Worm (Caenorhabditis elegans): ENCODE data around the gene C32D5.7.

Gene C32D5.7

DNA sequence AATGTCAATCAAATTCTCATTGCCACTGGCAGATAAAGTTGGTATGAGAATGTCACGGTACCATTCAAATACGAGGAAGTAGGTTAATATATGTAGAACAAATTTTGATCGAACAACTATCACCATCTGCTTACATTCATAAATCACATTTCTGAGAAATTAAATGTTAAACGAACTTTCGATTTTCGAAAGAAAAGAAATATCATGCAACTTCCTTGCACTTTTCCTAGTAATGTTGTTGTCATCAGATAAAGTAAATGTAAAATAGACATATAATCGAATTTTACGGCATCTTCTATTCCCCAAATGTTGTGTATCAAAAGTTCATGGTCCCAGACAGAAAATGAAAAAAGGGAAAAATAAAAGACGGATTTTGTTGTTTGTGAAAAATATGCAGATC, 28.4 kb downstream of the C32D5.7 start:
- TF ChIP-seq dao-5 (tag; optimal IDR thresholded peaks at IDR 0.05) (no peak), W03F9.2 (tag; optimal IDR thresholded peaks at IDR 0.05) (no peak), him-1 (tag; optimal IDR thresholded peaks at IDR 0.05) (no peak)

ce11 chrII:6309198-6309597, 30.6 kb downstream of the C32D5.7 start, which contains the start of gene glb-10:
Gene glb-10, minus strand, starts transcription at chrII:6309298.
- TF ChIP-seq him-1 (tag; optimal IDR thresholded peaks at IDR 0.05) (no peak), dao-5 (tag; optimal IDR thresholded peaks at IDR 0.05) (no peak), W03F9.2 (tag; optimal IDR thresholded peaks at IDR 0.05) (no peak)

ce11 chrII:6306125-6306524, 33.7 kb downstream of the C32D5.7 start, which contains the start of gene C29F5.8:
Gene C29F5.8, plus strand, starts transcription at chrII:6306425.
- TF ChIP-seq W03F9.2 (tag; optimal IDR thresholded peaks at IDR 0.05): no peak

- TF ChIP-seq W03F9.2 (tag; optimal IDR thresholded peaks at IDR 0.05): no peak
- TF ChIP-seq him-1 (tag; optimal IDR thresholded peaks at IDR 0.05): no peak
- no peak for TF ChIP-seq dao-5 (tag; optimal IDR thresholded peaks at IDR 0.05)
These were observed 36.6 kb downstream of the C32D5.7 start, which contains the start of gene C29F5.1 for ce11 chrII:6303209-6303740. Gene C29F5.1, plus strand, starts transcription at chrII:6303525.

ce11 chrII:6294261-6294660, 45.6 kb downstream of the C32D5.7 start, which contains the start of gene mps-1:
Gene mps-1, minus strand, starts transcription at chrII:6294361.
- TF ChIP-seq him-1 (tag; optimal IDR thresholded peaks at IDR 0.05) (no peak), dao-5 (tag; optimal IDR thresholded peaks at IDR 0.05) (no peak), W03F9.2 (tag; optimal IDR thresholded peaks at IDR 0.05) (no peak)

DNA sequence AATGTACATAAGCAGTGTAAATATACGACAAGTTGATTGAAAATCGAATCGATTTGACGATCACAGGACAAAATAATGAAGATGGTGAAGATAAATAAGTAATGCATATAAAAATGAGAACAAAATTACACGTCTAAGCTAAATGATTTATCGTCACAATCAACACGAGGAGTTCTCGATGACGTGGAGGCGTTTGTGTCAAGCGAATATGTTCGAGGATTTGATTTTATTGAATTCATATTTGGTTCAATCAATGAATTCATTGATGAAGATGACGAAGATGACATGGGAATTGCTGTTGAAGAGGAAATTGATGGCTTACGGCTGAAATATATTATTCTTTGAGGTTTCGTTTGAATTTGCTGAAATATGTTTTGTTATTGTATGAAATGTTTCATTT, 47.3 kb downstream of the C32D5.7 start, which contains the start of gene nyn-3:
nyn-3 (minus strand) TSS at position 101 of the 400 bp plus-strand sequence.
- TF ChIP-seq dao-5 (tag; optimal IDR thresholded peaks at IDR 0.05): no peak
- no peak for TF ChIP-seq W03F9.2 (tag; optimal IDR thresholded peaks at IDR 0.05)
- no peak for TF ChIP-seq him-1 (tag; optimal IDR thresholded peaks at IDR 0.05)

DNA sequence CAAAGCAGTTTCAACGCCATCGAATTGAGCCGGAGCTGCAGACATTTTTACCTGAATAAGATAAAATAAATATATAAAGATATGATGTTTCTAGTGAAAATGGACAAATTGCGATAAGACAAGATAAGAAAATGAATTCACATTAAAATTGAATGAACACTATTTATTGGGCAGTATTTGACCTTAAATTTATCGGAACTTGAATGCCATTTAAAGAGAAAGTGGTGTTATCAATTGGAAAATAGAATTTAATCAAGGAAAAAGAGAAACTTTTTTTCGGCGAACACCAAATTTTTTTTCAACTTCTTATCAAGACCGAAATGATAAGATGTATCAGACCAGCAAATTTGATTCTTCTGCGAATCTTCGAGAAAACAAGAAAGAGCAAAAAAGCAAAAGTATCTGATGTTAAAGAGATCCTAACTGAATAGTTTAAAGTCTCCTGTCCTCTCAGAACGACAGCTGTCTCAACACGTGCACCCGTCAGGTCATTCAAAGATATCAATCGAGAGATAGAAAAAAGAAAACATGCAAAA, 49.7 kb downstream of the C32D5.7 start, which contains the start of gene upb-1:
upb-1 (minus strand) TSS at position 51 of the 536 bp plus-strand sequence.
- TF ChIP-seq W03F9.2 (tag; optimal IDR thresholded peaks at IDR 0.05) (no peak), him-1 (tag; optimal IDR thresholded peaks at IDR 0.05) (no peak), dao-5 (tag; optimal IDR thresholded peaks at IDR 0.05) (no peak)

ce11 chrII:6288104-6288503, 51.7 kb downstream of the C32D5.7 start:
- no peak for TF ChIP-seq W03F9.2 (tag; optimal IDR thresholded peaks at IDR 0.05)
- no peak for TF ChIP-seq dao-5 (tag; optimal IDR thresholded peaks at IDR 0.05)

DNA sequence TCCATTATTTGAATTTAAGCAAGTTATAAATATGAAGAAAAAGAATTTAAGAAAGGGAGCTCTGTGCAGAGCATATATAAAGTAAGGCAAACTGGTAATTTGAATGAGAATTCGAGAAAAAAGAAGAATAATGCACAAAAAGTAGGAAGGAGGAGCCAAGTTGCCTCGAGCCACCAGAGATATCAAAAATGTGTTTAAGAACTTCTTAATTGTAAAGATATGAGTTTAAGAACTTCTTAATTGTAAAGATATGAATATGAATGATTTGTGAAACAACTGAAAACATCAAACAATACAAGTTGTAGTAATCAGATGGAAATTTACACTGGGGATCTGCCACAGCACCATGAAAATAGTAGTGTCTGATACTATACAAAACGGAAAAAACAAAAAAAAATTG, 53.0 kb downstream of the C32D5.7 start, which contains the start of gene F13H8.6:
F13H8.6 (minus strand) TSS at position 101 of the 400 bp plus-strand sequence.
- TF ChIP-seq him-1 (tag; optimal IDR thresholded peaks at IDR 0.05) (no peak), W03F9.2 (tag; optimal IDR thresholded peaks at IDR 0.05) (no peak), dao-5 (tag; optimal IDR thresholded peaks at IDR 0.05) (no peak)
